Fruit fly (Drosophila melanogaster) whole organism, embryonic: ENCODE measurements around the gene mRRF1.

Experiments used
- Atf6 ChIP-seq: fragments of 200-800 bp; sonication (Bioruptor generic); IDR thresholded peaks from 2 replicates; pipeline ENCODE4 v1.3.6; 2022; ENCODE audit warnings: missing biosample characterization, missing genetic modification characterization
- B-H1 ChIP-seq: fragments of 200-800 bp; sonication (Bioruptor generic); IDR thresholded peaks from 3 replicates; pipeline ENCODE4 v1.3.6; 2022; ENCODE audit warnings: missing biosample characterization, missing genetic modification characterization
- CG11093 ChIP-seq: fragments of 200-800 bp; sonication (Bioruptor generic); IDR thresholded peaks from 3 replicates; pipeline ENCODE4 v1.3.6; 2022; ENCODE audit warnings: missing biosample characterization, missing genetic modification characterization
- CG12236 ChIP-seq: fragments of 200-800 bp; sonication (Bioruptor generic); optimal IDR thresholded peaks from 2 replicates; lab custom pipeline; 2016; ENCODE audit warnings: missing biosample characterization, missing genetic modification characterization
- CG12299 ChIP-seq: fragments of 200-800 bp; sonication (Bioruptor generic); optimal IDR thresholded peaks from 2 replicates; lab custom pipeline; 2018; ENCODE audit warnings: missing biosample characterization, mild to moderate bottlenecking, missing genetic modification characterization
- CG13296 ChIP-seq: fragments of 200-800 bp; sonication (Bioruptor generic); optimal IDR thresholded peaks from 3 replicates; lab custom pipeline; 2018; ENCODE audit warnings: missing biosample characterization, mild to moderate bottlenecking, missing genetic modification characterization
- CG15601 ChIP-seq: fragments of 200-800 bp; sonication (Bioruptor generic); optimal IDR thresholded peaks from 3 replicates; lab custom pipeline; 2019; ENCODE audit warnings: missing biosample characterization, mild to moderate bottlenecking, missing genetic modification characterization, moderate library complexity
- CG2120 ChIP-seq: fragments of 200-800 bp; sonication (Bioruptor generic); optimal IDR thresholded peaks from 3 replicates; lab custom pipeline; 2016; ENCODE audit warnings: missing biosample characterization, missing genetic modification characterization
- CG2202 ChIP-seq: fragments of 200-800 bp; sonication (Bioruptor generic); optimal IDR thresholded peaks from 2 replicates; lab custom pipeline; 2018; ENCODE audit warnings: missing biosample characterization, mild to moderate bottlenecking, missing genetic modification characterization
- CG32532 ChIP-seq: fragments of 200-800 bp; sonication (Bioruptor generic); IDR thresholded peaks from 2 replicates; pipeline ENCODE4 v1.3.6; 2022; ENCODE audit warnings: missing biosample characterization, missing genetic modification characterization
- CG3838 ChIP-seq: fragments of 200-800 bp; sonication (Bioruptor generic); optimal IDR thresholded peaks from 3 replicates; lab custom pipeline; 2016; ENCODE audit warnings: missing biosample characterization, missing genetic modification characterization
- CG4707 ChIP-seq: fragments of 200-800 bp; sonication (Bioruptor generic); optimal IDR thresholded peaks from 2 replicates; lab custom pipeline; 2018; ENCODE audit warnings: missing biosample characterization, mild to moderate bottlenecking, missing genetic modification characterization, moderate library complexity
- CG6254 ChIP-seq: fragments of 200-800 bp; sonication (Bioruptor generic); optimal IDR thresholded peaks from 3 replicates; lab custom pipeline; 2017; ENCODE audit warnings: mild to moderate bottlenecking, missing biosample characterization, missing genetic modification reagents, missing genetic modification characterization
- CG6654 ChIP-seq: fragments of 200-800 bp; sonication (Bioruptor generic); optimal IDR thresholded peaks from 2 replicates; lab custom pipeline; 2017; ENCODE audit warnings: missing biosample characterization, mild to moderate bottlenecking, missing genetic modification characterization
- CG6689 ChIP-seq: fragments of 200-800 bp; sonication (Bioruptor generic); IDR thresholded peaks from 2 replicates; pipeline ENCODE4 v1.3.6; 2022; ENCODE audit warnings: missing biosample characterization, missing genetic modification characterization
- CG7271 ChIP-seq: fragments of 200-800 bp; sonication (Bioruptor generic); optimal IDR thresholded peaks from 2 replicates; lab custom pipeline; 2018; ENCODE audit warnings: missing biosample characterization, mild to moderate bottlenecking, missing genetic modification characterization, moderate library complexity
- CG8290 ChIP-seq, 3 experiments: fragments of 200-800 bp; sonication (Bioruptor generic); optimal IDR thresholded peaks; 2 replicates each; lab custom pipeline; 2016 to 2019; ENCODE audit warnings: missing biosample characterization in 3 of 3, missing genetic modification characterization in 3 of 3, mild to moderate bottlenecking in 2 of 3, moderate library complexity in 1 of 3
- CG8924 ChIP-seq: fragments of 200-800 bp; optimal IDR thresholded peaks from 3 replicates; lab custom pipeline; 2019; ENCODE audit warnings: missing biosample characterization, mild to moderate bottlenecking, missing genetic modification characterization, moderate library complexity
- CG9437 ChIP-seq: fragments of 200-800 bp; sonication (Bioruptor generic); optimal IDR thresholded peaks from 2 replicates; lab custom pipeline; 2018; ENCODE audit warnings: missing biosample characterization, mild to moderate bottlenecking, missing genetic modification characterization
- CG9727 ChIP-seq: fragments of 200-800 bp; sonication (Bioruptor generic); optimal IDR thresholded peaks from 3 replicates; lab custom pipeline; 2017; ENCODE audit warnings: missing biosample characterization, mild to moderate bottlenecking, missing genetic modification characterization
- D19B ChIP-seq: fragments of 200-800 bp; sonication (Bioruptor generic); optimal IDR thresholded peaks from 2 replicates; lab custom pipeline; 2017; ENCODE audit warnings: missing biosample characterization, mild to moderate bottlenecking, missing genetic modification characterization
- Dbx ChIP-seq: fragments of 200-800 bp; sonication (Bioruptor generic); IDR thresholded peaks from 3 replicates; pipeline ENCODE4 v1.3.6; 2022; ENCODE audit warnings: missing biosample characterization, missing genetic modification characterization
- Dp ChIP-seq: fragments of 200-800 bp; sonication (Bioruptor generic); optimal IDR thresholded peaks from 2 replicates; lab custom pipeline; 2018; ENCODE audit warnings: missing biosample characterization, mild to moderate bottlenecking, missing genetic modification characterization, moderate library complexity
- E2f1 ChIP-seq: fragments of 200-800 bp; sonication (Bioruptor generic); IDR thresholded peaks from 2 replicates; pipeline ENCODE4 v1.3.6; 2022; ENCODE audit warnings: missing biosample characterization, missing genetic modification characterization
- HLH54F ChIP-seq: fragments of 200-800 bp; sonication (Bioruptor generic); optimal IDR thresholded peaks from 3 replicates; lab custom pipeline; 2016; ENCODE audit warnings: missing biosample characterization, missing genetic modification characterization
- MTF-1 ChIP-seq: fragments of 200-800 bp; sonication (Bioruptor generic); optimal IDR thresholded peaks from 2 replicates; lab custom pipeline; 2018; ENCODE audit warnings: missing biosample characterization, mild to moderate bottlenecking, missing genetic modification characterization, borderline replicate concordance
- Meics ChIP-seq: fragments of 200-800 bp; sonication (Bioruptor generic); optimal IDR thresholded peaks from 2 replicates; lab custom pipeline; 2017; ENCODE audit warnings: missing biosample characterization, mild to moderate bottlenecking, missing genetic modification characterization
- Mrtf ChIP-seq: fragments of 200-800 bp; sonication (Bioruptor generic); IDR thresholded peaks from 3 replicates; pipeline ENCODE4 v1.3.6; 2022; ENCODE audit warnings: missing biosample characterization, missing genetic modification characterization
- Nf-YB ChIP-seq: fragments of 200-800 bp; sonication (Bioruptor generic); optimal IDR thresholded peaks from 3 replicates; lab custom pipeline; 2019; ENCODE audit warnings: missing biosample characterization, mild to moderate bottlenecking, missing genetic modification characterization, moderate library complexity
- Nf-YC ChIP-seq: fragments of 200-800 bp; optimal IDR thresholded peaks from 3 replicates; lab custom pipeline; 2019; ENCODE audit warnings: missing biosample characterization, mild to moderate bottlenecking, missing genetic modification characterization, moderate library complexity
- Six4 ChIP-seq: fragments of 200-800 bp; sonication (Bioruptor generic); optimal IDR thresholded peaks from 2 replicates; lab custom pipeline; 2016; ENCODE audit warnings: missing biosample characterization, missing genetic modification characterization
- ase ChIP-seq: fragments of 200-800 bp; sonication (Bioruptor generic); IDR thresholded peaks from 3 replicates; pipeline ENCODE4 v1.3.6; 2022; ENCODE audit warnings: missing biosample characterization, missing genetic modification characterization
- az2 ChIP-seq: fragments of 200-800 bp; sonication (Bioruptor generic); optimal IDR thresholded peaks from 3 replicates; lab custom pipeline; 2016; ENCODE audit warnings: missing biosample characterization, missing genetic modification characterization
- fd96Cb ChIP-seq: fragments of 200-800 bp; sonication (Bioruptor generic); optimal IDR thresholded peaks from 2 replicates; lab custom pipeline; 2018; ENCODE audit warnings: missing biosample characterization, mild to moderate bottlenecking, missing genetic modification characterization, moderate library complexity
- her ChIP-seq: fragments of 200-800 bp; sonication (Bioruptor generic); optimal IDR thresholded peaks from 2 replicates; lab custom pipeline; 2016; ENCODE audit warnings: missing biosample characterization, missing genetic modification characterization
- hkb ChIP-seq, 2 experiments: fragments of 200-800 bp in 1 of 2; fragments of >200 bp in 1 of 2; sonication (Bioruptor generic) in 1 of 2; IDR thresholded peaks in 1 of 2; optimal IDR thresholded peaks in 1 of 2; 2 replicates each; pipeline versions ENCODE4 v1.3.6 to Lab custom; 2017 to 2022; ENCODE audit warnings: missing biosample characterization in 1 of 2, missing genetic modification characterization in 1 of 2
- nmo ChIP-seq: fragments of 200-800 bp; sonication (Bioruptor generic); optimal IDR thresholded peaks from 2 replicates; lab custom pipeline; 2018; ENCODE audit warnings: missing biosample characterization, mild to moderate bottlenecking, missing genetic modification characterization, moderate library complexity
- oc ChIP-seq: fragments of 200-800 bp; sonication (Bioruptor generic); optimal IDR thresholded peaks from 2 replicates; lab custom pipeline; 2018; ENCODE audit warnings: missing biosample characterization, mild to moderate bottlenecking, missing genetic modification characterization, moderate library complexity
- otp ChIP-seq: fragments of 200-800 bp; sonication (Bioruptor generic); IDR thresholded peaks from 3 replicates; pipeline ENCODE4, ENCODE4 v1.3.6; 2022; ENCODE audit warnings: missing biosample characterization, missing genetic modification characterization
- pita ChIP-seq: fragments of 200-800 bp; sonication (Bioruptor generic); optimal IDR thresholded peaks from 2 replicates; lab custom pipeline; 2017; ENCODE audit warnings: missing biosample characterization, mild to moderate bottlenecking, missing genetic modification characterization
- pzg ChIP-seq: fragments of 200-800 bp; sonication (Bioruptor generic); optimal IDR thresholded peaks from 3 replicates; lab custom pipeline; 2018; ENCODE audit warnings: missing biosample characterization, mild to moderate bottlenecking, missing genetic modification characterization, moderate library complexity
- sens-2 ChIP-seq: fragments of 200-800 bp; sonication (Bioruptor generic); IDR thresholded peaks from 2 replicates; pipeline ENCODE4 v1.3.6; 2022; ENCODE audit warnings: missing biosample characterization, missing genetic modification characterization
- sima ChIP-seq: fragments of 200-800 bp; sonication (Bioruptor generic); optimal IDR thresholded peaks from 2 replicates; lab custom pipeline; 2016; ENCODE audit warnings: missing biosample characterization, missing genetic modification characterization
- sisA ChIP-seq: fragments of 200-800 bp; sonication (Bioruptor generic); IDR thresholded peaks from 2 replicates; pipeline ENCODE4 v1.3.6; 2022; ENCODE audit warnings: missing biosample characterization, missing genetic modification characterization
- slp2 ChIP-seq: fragments of 200-800 bp; sonication (Bioruptor generic); optimal IDR thresholded peaks from 2 replicates; lab custom pipeline; 2016; ENCODE audit warnings: missing biosample characterization, missing genetic modification characterization
- trem ChIP-seq: fragments of 200-800 bp; optimal IDR thresholded peaks from 3 replicates; lab custom pipeline; 2019; ENCODE audit warnings: missing biosample characterization, mild to moderate bottlenecking, missing genetic modification characterization, moderate library complexity
- z ChIP-seq: fragments of 200-800 bp; sonication (Bioruptor generic); IDR thresholded peaks from 3 replicates; pipeline ENCODE4 v1.3.6; 2022; ENCODE audit warnings: missing biosample characterization, missing genetic modification characterization
- zen ChIP-seq: fragments of 200-800 bp; sonication (Bioruptor generic); optimal IDR thresholded peaks from 3 replicates; lab custom pipeline; 2018; ENCODE audit warnings: missing biosample characterization, mild to moderate bottlenecking, missing genetic modification characterization, moderate library complexity

Gene mRRF1

DNA sequence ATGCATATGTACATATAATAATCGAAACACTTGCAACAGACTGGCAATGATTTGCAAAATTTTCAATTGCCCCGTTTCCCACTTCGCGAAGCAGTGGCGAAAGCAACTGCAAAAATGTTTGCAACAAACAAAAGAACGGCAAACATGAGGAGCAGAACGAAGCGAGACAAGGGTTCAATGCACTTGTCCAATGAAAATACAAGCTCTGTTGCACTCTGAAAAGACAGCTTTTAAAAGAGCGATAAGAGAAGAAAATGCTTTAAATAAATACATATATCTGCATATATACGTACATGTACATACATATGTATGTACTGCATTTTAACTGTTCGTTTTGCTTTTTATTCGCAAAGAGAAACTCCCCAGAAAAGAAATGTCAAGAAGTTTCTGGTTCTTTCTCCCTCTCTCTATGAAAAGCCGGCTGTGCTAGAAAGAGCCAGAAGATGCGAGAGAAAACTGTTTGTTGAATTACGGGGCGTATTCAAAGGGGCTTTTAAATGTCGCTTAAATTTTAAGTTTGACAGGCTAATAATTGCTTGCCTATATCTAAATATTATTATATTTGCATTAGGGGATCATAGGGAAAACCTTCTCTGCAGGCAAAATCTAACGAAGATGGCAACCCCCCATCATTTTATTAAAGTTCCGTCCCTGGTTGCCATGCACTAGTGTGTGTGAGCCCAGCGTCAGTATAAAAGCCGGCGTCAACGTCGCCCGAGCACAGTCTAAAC lies 19.4 kb downstream of the mRRF1 start, which contains the start of gene Hsp27 (continued):
- peak; percentile 94 for TF ChIP-seq MTF-1 (GFP tag; lab: Kevin White, UChicago)
- TF ChIP-seq CG8290 (GFP tag; optimal IDR thresholded peaks at IDR 0.05; lab: Kevin White, UChicago), result peak; percentile 95
- TF ChIP-seq CG8290 (tag; optimal IDR thresholded peaks at IDR 0.05; lab: Kevin White, UChicago), result peak in 1 of 2 experiments; percentile 66
- TF ChIP-seq ase, result peak; percentile 98
- TF ChIP-seq CG4707 (GFP tag; lab: Kevin White, UChicago), result peak; percentile 92
- peak; percentile 80 for TF ChIP-seq her (GFP tag; lab: Kevin White, UChicago)
- peak; percentile 98 for TF ChIP-seq B-H1 (GFP tag; lab: Robert Waterston, UW)
- peak; percentile 92 for TF ChIP-seq CG9437 (GFP tag; lab: Kevin White, UChicago)
- peak; percentile 99 for TF ChIP-seq nmo (GFP tag; lab: Kevin White, UChicago)
- peak; percentile 99 for TF ChIP-seq CG32532 (GFP tag; lab: Robert Waterston, UW)
- peak; percentile 97 for TF ChIP-seq Six4 (GFP tag; lab: Kevin White, UChicago)
- TF ChIP-seq pita (GFP tag; lab: Kevin White, UChicago), result no peak
- peak; percentile 90 for TF ChIP-seq CG7271 (tag; lab: Kevin White, UChicago)
- peak; percentile 99 for TF ChIP-seq fd96Cb (tag; lab: Kevin White, UChicago)
- peak; percentile 96 for TF ChIP-seq CG15601 (tag; lab: Kevin White, UChicago)
- peak; percentile 87 for TF ChIP-seq CG3838
- peak; percentile 97 for TF ChIP-seq Atf6
- peak; percentile 96 for TF ChIP-seq CG12299 (tag; lab: Kevin White, UChicago)
- TF ChIP-seq z (GFP tag; lab: Robert Waterston, UW), result peak; percentile 78; the same call in 2 of the 3 replicates
- TF ChIP-seq CG2120, result peak; percentile 97
- peak; percentile 82 for TF ChIP-seq Nf-YC (tag; lab: Kevin White, UChicago)
- peak; percentile 86 for TF ChIP-seq Nf-YB (GFP tag; lab: Kevin White, UChicago)
- peak; percentile 86 for TF ChIP-seq HLH54F
- TF ChIP-seq E2f1 (GFP tag; lab: Robert Waterston, UW), result peak; percentile 99
- peak; percentile 97 for TF ChIP-seq otp (GFP tag; lab: Robert Waterston, UW)
- peak; percentile 97 for TF ChIP-seq CG6254
- peak; percentile 90 for TF ChIP-seq D19B (GFP tag; lab: Kevin White, UChicago)
- peak; percentile 99 for TF ChIP-seq sisA
- peak; percentile 99 for TF ChIP-seq oc
- peak; percentile 32 for TF ChIP-seq Dp (GFP tag; lab: Kevin White, UChicago)
- TF ChIP-seq zen, result peak; percentile 97
- peak; percentile 98 for TF ChIP-seq CG8924 (tag; lab: Kevin White, UChicago)
- TF ChIP-seq pzg (GFP tag; lab: Kevin White, UChicago), result peak; percentile 25
- peak; percentile 66 for TF ChIP-seq CG12236 (GFP tag; lab: Kevin White, UChicago)
- TF ChIP-seq slp2 (GFP tag; lab: Kevin White, UChicago), result peak; percentile 95
- peak; percentile 96 for TF ChIP-seq trem
- TF ChIP-seq sima (GFP tag; lab: Kevin White, UChicago), result peak; percentile 68
- peak; percentile 98 for TF ChIP-seq CG11093
- peak; percentile 95 for TF ChIP-seq CG2202 (tag; lab: Kevin White, UChicago)
- peak; percentile 97 for TF ChIP-seq Dbx (GFP tag; lab: Robert Waterston, UW)
- no peak for TF ChIP-seq hkb (optimal IDR thresholded peaks at IDR 0.05; lab: Kevin White, UChicago)
- peak; percentile 99 for TF ChIP-seq hkb (GFP tag; IDR thresholded peaks at IDR 0.05; lab: Robert Waterston, UW)
- peak; percentile 97 for TF ChIP-seq sens-2 (GFP tag; lab: Robert Waterston, UW)
- peak; percentile 99 for TF ChIP-seq az2
- TF ChIP-seq CG13296, result peak; percentile 95
- TF ChIP-seq Mrtf (GFP tag; lab: Robert Waterston, UW), result peak; percentile 98
- TF ChIP-seq Meics (GFP tag; lab: Kevin White, UChicago), result peak; percentile 98
- peak; percentile 96 for TF ChIP-seq CG9727 (GFP tag; lab: Kevin White, UChicago)
- peak; percentile 94 for TF ChIP-seq CG6654 (GFP tag; lab: Kevin White, UChicago)
- TF ChIP-seq CG6689, result peak; percentile 99
